Fruit fly (Drosophila melanogaster) whole organism, embryonic: ENCODE data around the gene CG18258.

Source experiments
- Ada2b ChIP-seq: fragments of 200-800 bp; sonication (Bioruptor generic); IDR thresholded peaks from 2 replicates; pipeline ENCODE4 v1.3.6; 2022; ENCODE audit warnings: missing biosample characterization, missing genetic modification characterization
- Bgb ChIP-seq: fragments of 200-800 bp; sonication (Bioruptor generic); IDR thresholded peaks from 2 replicates; pipeline ENCODE4 v1.3.6; 2022; ENCODE audit warnings: missing biosample characterization, missing genetic modification characterization; ENCODE audit not compliant: partially characterized antibody
- Blimp-1 ChIP-seq: fragments of 200-800 bp; sonication (Bioruptor generic); optimal IDR thresholded peaks from 3 replicates; lab custom pipeline; 2018; ENCODE audit warnings: missing biosample characterization, missing genetic modification characterization, mild to moderate bottlenecking, moderate library complexity, missing genetic modification reagents
- C15 ChIP-seq: fragments of 200-800 bp; sonication (Bioruptor generic); IDR thresholded peaks from 3 replicates; pipeline ENCODE4 v1.3.6; 2022; ENCODE audit warnings: missing biosample characterization, missing genetic modification characterization
- CG11247 ChIP-seq: fragments of 200-800 bp; sonication (Bioruptor generic); IDR thresholded peaks from 2 replicates; pipeline ENCODE4 v1.3.6; 2022; ENCODE audit warnings: missing biosample characterization, missing genetic modification characterization
- CG11398 ChIP-seq: fragments of 200-800 bp; sonication (Bioruptor generic); optimal IDR thresholded peaks from 2 replicates; lab custom pipeline; 2016; ENCODE audit warnings: missing biosample characterization, missing genetic modification characterization
- CG1233 ChIP-seq: fragments of 200-800 bp; sonication (Bioruptor generic); optimal IDR thresholded peaks from 4 replicates; lab custom pipeline; 2018; ENCODE audit warnings: missing biosample characterization, mild to moderate bottlenecking, missing genetic modification characterization
- CG12659 ChIP-seq: fragments of 200-800 bp; sonication (Bioruptor generic); optimal IDR thresholded peaks from 3 replicates; lab custom pipeline; 2017; ENCODE audit warnings: mild to moderate bottlenecking, missing biosample characterization, missing genetic modification reagents, missing genetic modification characterization
- CG15073 ChIP-seq: fragments of 200-800 bp; sonication (Bioruptor generic); optimal IDR thresholded peaks from 2 replicates; lab custom pipeline; 2016; ENCODE audit warnings: missing biosample characterization, missing genetic modification characterization
- CG1603 ChIP-seq: fragments of 200-800 bp; sonication (Bioruptor generic); optimal IDR thresholded peaks from 2 replicates; lab custom pipeline; 2019; ENCODE audit warnings: missing biosample characterization, mild to moderate bottlenecking, missing genetic modification characterization, moderate library complexity
- CG17568 ChIP-seq: fragments of 200-800 bp; sonication (Bioruptor generic); optimal IDR thresholded peaks from 2 replicates; lab custom pipeline; 2018; ENCODE audit warnings: missing biosample characterization, mild to moderate bottlenecking, missing genetic modification characterization, moderate library complexity
- CG18476 ChIP-seq: fragments of 200-800 bp; sonication (Bioruptor generic); optimal IDR thresholded peaks from 2 replicates; lab custom pipeline; 2016; ENCODE audit warnings: missing biosample characterization, mild to moderate bottlenecking, missing genetic modification characterization
- CG43689 ChIP-seq: fragments of 200-800 bp; sonication (Bioruptor generic); IDR thresholded peaks from 2 replicates; pipeline ENCODE4 v1.3.6; 2022; ENCODE audit warnings: missing biosample characterization, missing genetic modification characterization
- CG5245 ChIP-seq: fragments of 200-800 bp; sonication (Bioruptor generic); optimal IDR thresholded peaks from 3 replicates; lab custom pipeline; 2016; ENCODE audit warnings: missing biosample characterization, missing genetic modification characterization
- CG6654 ChIP-seq: fragments of 200-800 bp; sonication (Bioruptor generic); optimal IDR thresholded peaks from 2 replicates; lab custom pipeline; 2017; ENCODE audit warnings: missing biosample characterization, mild to moderate bottlenecking, missing genetic modification characterization
- CG7963 ChIP-seq: fragments of 200-800 bp; sonication (Bioruptor generic); IDR thresholded peaks from 3 replicates; pipeline ENCODE4 v1.3.6; 2022; ENCODE audit warnings: missing biosample characterization, missing genetic modification characterization; ENCODE audit not compliant: partially characterized antibody
- Dbx ChIP-seq: fragments of 200-800 bp; sonication (Bioruptor generic); IDR thresholded peaks from 3 replicates; pipeline ENCODE4 v1.3.6; 2022; ENCODE audit warnings: missing biosample characterization, missing genetic modification characterization
- Deaf1 ChIP-seq: fragments of 200-800 bp; optimal IDR thresholded peaks from 3 replicates; lab custom pipeline; 2019; ENCODE audit warnings: missing biosample characterization, mild to moderate bottlenecking, missing genetic modification characterization, moderate library complexity
- Dip2 ChIP-seq: fragments of 200-800 bp; sonication (Bioruptor generic); IDR thresholded peaks from 2 replicates; pipeline ENCODE4 v1.3.6; 2022; ENCODE audit warnings: missing biosample characterization, missing genetic modification characterization
- Ets97D ChIP-seq: fragments of 200-800 bp; sonication (Bioruptor generic); optimal IDR thresholded peaks from 3 replicates; lab custom pipeline; 2016; ENCODE audit warnings: missing biosample characterization, missing genetic modification characterization
- Jarid2 ChIP-seq: fragments of 200-800 bp; sonication (Bioruptor generic); optimal IDR thresholded peaks from 3 replicates; lab custom pipeline; 2017; ENCODE audit warnings: mild to moderate bottlenecking, missing biosample characterization, missing genetic modification reagents, missing genetic modification characterization
- Mes4 ChIP-seq: fragments of 200-800 bp; sonication (Bioruptor generic); optimal IDR thresholded peaks from 2 replicates; lab custom pipeline; 2016; ENCODE audit warnings: missing biosample characterization, missing genetic modification characterization
- Pdp1 ChIP-seq, 2 experiments: fragments of 200-800 bp; sonication (Bioruptor generic); optimal IDR thresholded peaks; 3 replicates each; lab custom pipeline; 2016; ENCODE audit warnings: missing biosample characterization in 2 of 2, missing genetic modification characterization in 2 of 2, mild to moderate bottlenecking in 1 of 2, moderate library complexity in 1 of 2
- Trl ChIP-seq, 3 experiments: fragments of >200 bp in 2 of 3; fragments of 200-800 bp in 1 of 3; sonication (Bioruptor generic) in 1 of 3; optimal IDR thresholded peaks; 2 replicates in 1 of 3; 3 replicates in 2 of 3; lab custom pipeline; 2016 to 2017; ENCODE audit warnings: missing biosample characterization in 1 of 3, missing genetic modification characterization in 1 of 3
- bab2 ChIP-seq: fragments of 200-800 bp; sonication (Bioruptor generic); optimal IDR thresholded peaks from 2 replicates; lab custom pipeline; 2016; ENCODE audit warnings: missing biosample characterization, missing genetic modification characterization
- bigmax ChIP-seq: fragments of 200-800 bp; sonication (Bioruptor generic); optimal IDR thresholded peaks from 2 replicates; lab custom pipeline; 2018; ENCODE audit warnings: missing biosample characterization, mild to moderate bottlenecking, missing genetic modification characterization
- ci ChIP-seq: fragments of 200-800 bp; sonication (Bioruptor generic); IDR thresholded peaks from 3 replicates; pipeline ENCODE4 v1.3.6; 2022; ENCODE audit warnings: missing biosample characterization, missing genetic modification characterization
- emc ChIP-seq: fragments of 200-800 bp; sonication (Bioruptor generic); optimal IDR thresholded peaks from 2 replicates; lab custom pipeline; 2016; ENCODE audit warnings: missing biosample characterization, missing genetic modification characterization
- fd64A ChIP-seq: fragments of 200-800 bp; sonication (Bioruptor generic); optimal IDR thresholded peaks from 3 replicates; lab custom pipeline; 2018; ENCODE audit warnings: missing biosample characterization, mild to moderate bottlenecking, missing genetic modification characterization
- fru ChIP-seq: fragments of >200 bp; optimal IDR thresholded peaks from 2 replicates; lab custom pipeline; 2017
- hbn ChIP-seq: fragments of 200-800 bp; sonication (Bioruptor generic); IDR thresholded peaks from 2 replicates; pipeline ENCODE4 v1.3.6; 2022; ENCODE audit warnings: missing biosample characterization, missing genetic modification characterization; ENCODE audit not compliant: partially characterized antibody
- hth ChIP-seq: fragments of >200 bp; optimal IDR thresholded peaks from 2 replicates; lab custom pipeline; 2017; ENCODE audit warnings: inconsistent platforms
- insv ChIP-seq, 2 experiments: fragments of 200-800 bp; sonication (Bioruptor generic); optimal IDR thresholded peaks; 3 replicates each; lab custom pipeline; 2016 to 2018; ENCODE audit warnings: missing biosample characterization in 2 of 2, missing genetic modification characterization in 2 of 2
- lilli ChIP-seq: fragments of 200-800 bp; sonication (Bioruptor generic); optimal IDR thresholded peaks from 3 replicates; lab custom pipeline; 2016; ENCODE audit warnings: missing biosample characterization, missing genetic modification characterization
- lov ChIP-seq, 2 experiments: fragments of 200-800 bp in 1 of 2; fragments of >200 bp in 1 of 2; sonication (Bioruptor generic) in 1 of 2; IDR thresholded peaks in 1 of 2; optimal IDR thresholded peaks in 1 of 2; 2 replicates in 1 of 2; 3 replicates in 1 of 2; pipeline versions ENCODE4 v1.3.6 to Lab custom; 2017 to 2022; ENCODE audit warnings: missing biosample characterization in 1 of 2, missing genetic modification characterization in 1 of 2
- oc ChIP-seq: fragments of 200-800 bp; sonication (Bioruptor generic); optimal IDR thresholded peaks from 2 replicates; lab custom pipeline; 2018; ENCODE audit warnings: missing biosample characterization, mild to moderate bottlenecking, missing genetic modification characterization, moderate library complexity
- pita ChIP-seq: fragments of 200-800 bp; sonication (Bioruptor generic); optimal IDR thresholded peaks from 2 replicates; lab custom pipeline; 2017; ENCODE audit warnings: missing biosample characterization, mild to moderate bottlenecking, missing genetic modification characterization
- psq ChIP-seq: fragments of 200-800 bp; sonication (Bioruptor generic); optimal IDR thresholded peaks from 2 replicates; lab custom pipeline; 2017; ENCODE audit warnings: missing biosample characterization, missing genetic modification characterization
- row ChIP-seq: fragments of 200-800 bp; sonication (Bioruptor generic); IDR thresholded peaks from 3 replicates; pipeline ENCODE4 v1.3.6; 2022; ENCODE audit warnings: missing biosample characterization, missing genetic modification characterization
- sima ChIP-seq: fragments of 200-800 bp; sonication (Bioruptor generic); optimal IDR thresholded peaks from 2 replicates; lab custom pipeline; 2016; ENCODE audit warnings: missing biosample characterization, missing genetic modification characterization
- stc ChIP-seq: fragments of 200-800 bp; sonication (Bioruptor generic); IDR thresholded peaks from 2 replicates; pipeline ENCODE4 v1.3.6; 2022; ENCODE audit warnings: missing biosample characterization, missing genetic modification characterization
- wor ChIP-seq: fragments of 200-800 bp; sonication (Bioruptor generic); IDR thresholded peaks from 2 replicates; pipeline ENCODE4 v1.3.6; 2022; ENCODE audit warnings: missing biosample characterization, missing genetic modification characterization

CG18258 gene

DNA sequence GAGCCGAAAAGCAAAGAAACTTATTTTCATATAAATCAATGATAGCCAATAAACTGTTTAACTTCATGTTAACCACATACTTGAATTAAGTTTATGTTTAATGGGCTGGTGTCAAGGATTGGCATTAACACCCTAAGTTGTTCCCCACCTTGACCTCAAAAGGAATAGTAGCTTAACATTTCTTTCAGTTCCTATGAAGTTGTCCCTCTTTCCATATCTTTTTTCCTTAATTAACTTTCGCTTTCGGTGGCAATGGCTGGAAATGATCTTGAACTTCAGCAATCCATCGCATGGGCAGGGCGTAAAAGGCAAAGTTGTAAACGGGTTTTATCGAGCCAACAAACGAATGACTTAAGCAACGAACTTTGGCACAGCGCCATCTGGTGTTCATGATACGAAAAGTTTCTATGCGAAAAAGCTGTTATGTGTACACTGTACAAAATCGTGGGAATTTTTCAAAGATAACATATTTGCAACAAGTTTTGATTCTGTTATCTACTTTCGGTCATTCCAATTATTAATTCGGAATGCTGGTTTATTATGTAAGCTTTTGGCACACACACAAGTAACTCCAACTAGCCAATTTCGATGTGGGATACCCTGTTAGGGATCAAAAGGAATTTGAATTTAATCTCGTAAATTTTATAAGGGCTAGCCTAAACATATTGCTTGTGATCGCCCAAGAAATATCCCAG lies 17.5 kb downstream of the CG18258 start (continued):
- TF ChIP-seq bab2 (GFP tag; lab: Kevin White, UChicago) (peak; percentile 30), CG17568 (no peak), lov (optimal IDR thresholded peaks at IDR 0.05; lab: Kevin White, UChicago) (no peak), lov (GFP tag; IDR thresholded peaks at IDR 0.05; lab: Robert Waterston, UW) (no peak), pita (peak; percentile 16), Ada2b (GFP tag; lab: Robert Waterston, UW) (no peak), wor (GFP tag; lab: Robert Waterston, UW) (no peak), CG1603 (tag; lab: Kevin White, UChicago) (no peak), bigmax (GFP tag; lab: Kevin White, UChicago) (no peak), fd64A (GFP tag; lab: Kevin White, UChicago) (no peak), Blimp-1 (GFP tag; lab: Kevin White, UChicago) (peak; percentile 100), CG11247 (peak; percentile 64), psq (no peak), Jarid2 (GFP tag; lab: Kevin White, UChicago) (no peak), Bgb (GFP tag; lab: Robert Waterston, UW) (no peak), C15 (GFP tag; lab: Robert Waterston, UW) (no peak), emc (no peak), CG15073 (no peak), CG12659 (GFP tag; lab: Kevin White, UChicago) (no peak), Dip2 (GFP tag; lab: Robert Waterston, UW) (peak; percentile 80)
- TF ChIP-seq, all 482 proteins: peak for 67

DNA sequence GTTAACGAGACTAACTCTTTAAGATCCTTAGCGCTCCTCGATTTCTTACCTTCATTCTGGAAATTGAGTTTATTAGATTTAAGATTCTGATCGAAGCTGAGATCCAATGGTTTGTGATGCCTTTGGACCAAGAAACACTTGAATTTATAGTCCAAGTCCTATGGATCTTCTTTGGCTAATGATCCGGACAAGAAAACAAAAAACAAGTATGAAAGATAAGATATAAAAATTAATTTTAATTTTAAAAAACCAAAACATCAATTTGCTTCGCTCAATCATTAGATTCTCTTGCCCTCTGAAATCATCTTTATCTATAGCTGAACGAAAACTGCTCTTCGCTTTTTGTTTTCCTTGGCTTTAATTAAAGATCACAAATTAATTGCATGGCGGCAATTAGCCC lies 18.8 kb downstream of the CG18258 start, which contains the start of gene CG10597:
Gene CG10597, minus strand, starts transcription at position 101 of the 400 bp plus-strand sequence.
- TF ChIP-seq hth (no peak), CG6654 (no peak), CG11398 (GFP tag; lab: Kevin White, UChicago) (no peak), row (no peak), Deaf1 (no peak), Ets97D (GFP tag; lab: Kevin White, UChicago) (no peak), lilli (no peak)
- TF ChIP-seq, all 482 proteins: peak for 0

dm6 chrX:17232642-17233041 lies 20.5 kb downstream of the CG18258 start, which contains the start of gene f:
TSS of gene f (plus strand) at chrX:17232942.
- TF ChIP-seq CG17568 = no peak
- peak in 1 of 2 experiments; percentile 28 for TF ChIP-seq Trl (optimal IDR thresholded peaks at IDR 0.05; lab: Kevin White, UChicago)
- no peak for TF ChIP-seq Trl (GFP tag; optimal IDR thresholded peaks at IDR 0.05; lab: Kevin White, UChicago)

- no peak for TF ChIP-seq Pdp1 (GFP tag; optimal IDR thresholded peaks at IDR 0.05; lab: Kevin White, UChicago)
- TF ChIP-seq CG5245 (GFP tag; lab: Kevin White, UChicago) = no peak
- no peak for TF ChIP-seq insv (GFP tag; optimal IDR thresholded peaks at IDR 0.05; lab: Kevin White, UChicago)
- no peak for TF ChIP-seq Dbx (GFP tag; lab: Robert Waterston, UW)
- TF ChIP-seq stc = no peak
- TF ChIP-seq oc (tag; lab: Kevin White, UChicago) = peak; percentile 90
- no peak for TF ChIP-seq ci (GFP tag; lab: Robert Waterston, UW)
- no peak for TF ChIP-seq CG7963
- no peak for TF ChIP-seq CG18476 (GFP tag; lab: Kevin White, UChicago)
- TF ChIP-seq CG43689 (GFP tag; lab: Robert Waterston, UW) = no peak
- no peak for TF ChIP-seq Mes4 (GFP tag; lab: Kevin White, UChicago)
- TF ChIP-seq CG1233 = no peak
- TF ChIP-seq hbn (GFP tag; lab: Robert Waterston, UW) = no peak
- TF ChIP-seq Blimp-1 (GFP tag; lab: Kevin White, UChicago) = peak; percentile 68
- TF ChIP-seq sima (GFP tag; lab: Kevin White, UChicago) = no peak
- TF ChIP-seq fru = no peak
These were observed 24.4 kb downstream of the CG18258 start for dm6 chrX:17236468-17236867.
